Fruit fly (Drosophila melanogaster) whole organism, adult: Measurements from ENCODE around the gene Rbm13.

Source experiments
- CG11617 ChIP-seq: fragments of 200-800 bp; sonication (Bioruptor generic); optimal IDR thresholded peaks from 2 replicates; lab custom pipeline; 2017; ENCODE audit warnings: mild to moderate bottlenecking, missing biosample characterization, missing genetic modification reagents, missing genetic modification characterization
- CG14711 ChIP-seq: fragments of 200-800 bp; sonication (Bioruptor generic); optimal IDR thresholded peaks from 2 replicates; lab custom pipeline; 2018; ENCODE audit warnings: missing biosample characterization, mild to moderate bottlenecking, missing genetic modification characterization, moderate library complexity
- CG5204 ChIP-seq: fragments of 200-800 bp; sonication (Bioruptor generic); optimal IDR thresholded peaks from 2 replicates; lab custom pipeline; 2016; ENCODE audit warnings: missing biosample characterization, missing genetic modification characterization
- Clk ChIP-seq: fragments of 200-800 bp; sonication (Bioruptor generic); optimal IDR thresholded peaks from 2 replicates; lab custom pipeline; 2017; ENCODE audit warnings: missing biosample characterization, missing genetic modification characterization
- Crg-1 ChIP-seq: fragments of 200-800 bp; sonication (Bioruptor generic); optimal IDR thresholded peaks from 2 replicates; lab custom pipeline; 2016; ENCODE audit warnings: missing biosample characterization, missing genetic modification characterization
- Hr96 ChIP-seq: fragments of 200-800 bp; sonication (Bioruptor generic); optimal IDR thresholded peaks from 2 replicates; lab custom pipeline; 2016; ENCODE audit warnings: missing biosample characterization, missing genetic modification characterization
- Mnt ChIP-seq: fragments of 200-800 bp; sonication (Bioruptor generic); optimal IDR thresholded peaks from 2 replicates; lab custom pipeline; 2016; ENCODE audit warnings: missing biosample characterization, mild to moderate bottlenecking, missing genetic modification characterization
- tj ChIP-seq: fragments of 200-800 bp; sonication (Bioruptor generic); optimal IDR thresholded peaks from 3 replicates; lab custom pipeline; 2017; ENCODE audit warnings: missing biosample characterization, mild to moderate bottlenecking, missing genetic modification characterization, moderate library complexity
- toe ChIP-seq: fragments of 200-800 bp; sonication (Bioruptor generic); optimal IDR thresholded peaks from 2 replicates; lab custom pipeline; 2016; ENCODE audit warnings: missing biosample characterization, missing genetic modification characterization

dm6 chrX:8857098-8857724, 44.3 kb upstream of the Rbm13 start:
- TF ChIP-seq Clk (GFP tag; lab: Kevin White, UChicago) (no peak), CG11617 (GFP tag; lab: Kevin White, UChicago) (no peak), CG14711 (tag; lab: Kevin White, UChicago) (no peak), Crg-1 (GFP tag; lab: Kevin White, UChicago) (no peak), toe (GFP tag; lab: Kevin White, UChicago) (no peak), tj (no peak), CG5204 (GFP tag; lab: Kevin White, UChicago) (no peak), Hr96 (GFP tag; lab: Kevin White, UChicago) (no peak), Mnt (GFP tag; lab: Kevin White, UChicago) (no peak)
